Worm (Caenorhabditis elegans): ENCODE results near the gene rpn-3.

The rpn-3 gene

DNA sequence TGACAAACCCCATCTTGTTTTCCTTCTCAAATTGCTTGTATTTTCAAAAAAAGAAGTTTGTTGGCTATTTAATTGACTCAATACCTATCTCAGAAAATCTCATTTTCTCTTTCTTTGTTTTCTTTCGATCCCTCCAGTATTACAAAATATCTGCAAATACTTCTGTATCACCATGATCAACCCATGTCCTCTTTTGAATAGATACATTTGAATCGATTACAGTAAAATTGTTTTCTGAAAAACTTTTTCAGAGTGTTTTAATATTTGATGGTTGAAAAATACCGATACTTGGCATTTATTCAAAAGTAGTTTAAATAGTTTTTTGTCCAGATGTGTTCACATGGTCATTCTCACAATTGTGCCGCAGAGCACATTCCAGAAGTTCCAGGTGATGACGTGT, 38.0 kb upstream of the rpn-3 start, which contains the start of gene ZK353.9:
ZK353.9 (plus strand) TSS at position 331 of the 400 bp plus-strand sequence.
- no peak for TF ChIP-seq ctbp-1 (GFP tag; IDR thresholded peaks at IDR 0.05)
- no peak for TF ChIP-seq nhr-10 (tag; optimal IDR thresholded peaks at IDR 0.05)
- no peak for TF ChIP-seq cey-2 (tag; optimal IDR thresholded peaks at IDR 0.05; ENCODE audit: borderline replicate concordance, insufficient read depth)
- no peak for TF ChIP-seq daf-8 (GFP tag; IDR thresholded peaks at IDR 0.05)
- TF ChIP-seq php-3 (GFP tag; IDR thresholded peaks at IDR 0.05): no peak
- no peak for TF ChIP-seq nhr-6 (tag; optimal IDR thresholded peaks at IDR 0.05)
- TF ChIP-seq lin-15B (tag; optimal IDR thresholded peaks at IDR 0.05): no peak
- no peak for TF ChIP-seq dmd-9 (GFP tag; IDR thresholded peaks at IDR 0.05)
- TF ChIP-seq daf-19 (GFP tag; conservative IDR thresholded peaks at IDR 0.05): no peak
- peak; percentile 52 for TF ChIP-seq ama-1 (optimal IDR thresholded peaks at IDR 0.05)
- no peak for TF ChIP-seq F37D6.2 (tag; optimal IDR thresholded peaks at IDR 0.05)
- TF ChIP-seq dmd-8 (GFP tag; IDR thresholded peaks at IDR 0.05): no peak
- TF ChIP-seq lir-3 (tag; optimal IDR thresholded peaks at IDR 0.05): no peak
- TF ChIP-seq zfp-3 (GFP tag; conservative IDR thresholded peaks at IDR 0.05): no peak
- TF ChIP-seq Y5F2A.4 (GFP tag; optimal IDR thresholded peaks at IDR 0.05): no peak
- TF ChIP-seq hif-1 (tag; optimal IDR thresholded peaks at IDR 0.05): no peak
- TF ChIP-seq set-16 (GFP tag; IDR thresholded peaks at IDR 0.05): no peak
- TF ChIP-seq ceh-82 (tag; optimal IDR thresholded peaks at IDR 0.05): no peak
- no peak for TF ChIP-seq nhr-25 (tag; optimal IDR thresholded peaks at IDR 0.05; ENCODE audit: borderline replicate concordance, insufficient read depth)
- TF ChIP-seq attf-4 (tag; optimal IDR thresholded peaks at IDR 0.05): no peak
- TF ChIP-seq unc-62 (GFP tag; optimal IDR thresholded peaks at IDR 0.05 in 1 of 2): peak in 1 of 2 experiments; percentile 81
- TF ChIP-seq unc-62 (tag; optimal IDR thresholded peaks at IDR 0.05): no peak
- peak; percentile 80 for TF ChIP-seq aha-1 (tag)
- TF ChIP-seq gei-8 (GFP tag; optimal IDR thresholded peaks at IDR 0.05): no peak
- no peak for TF ChIP-seq unc-130 (GFP tag; optimal IDR thresholded peaks at IDR 0.05)
- no peak for TF ChIP-seq jun-1 (tag; optimal IDR thresholded peaks at IDR 0.05)

DNA sequence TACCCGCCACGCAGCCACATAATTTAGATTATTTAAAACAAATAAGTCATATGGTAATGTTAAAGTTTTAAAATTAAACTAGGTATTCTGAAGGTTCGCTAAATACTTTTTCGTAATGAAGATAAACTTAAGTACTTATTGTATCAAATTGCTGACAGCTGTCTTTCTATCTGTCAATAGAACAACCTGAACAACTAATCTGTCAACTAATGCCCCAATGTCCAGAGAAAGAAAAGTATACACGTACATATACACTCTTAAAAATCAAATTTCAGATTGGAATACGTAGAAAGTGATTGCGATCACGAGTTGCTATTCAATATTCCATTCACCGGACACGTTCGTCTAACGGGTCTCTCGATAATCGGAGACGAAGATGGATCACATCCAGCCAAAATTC, 36.4 kb upstream of the rpn-3 start:
- no peak for TF ChIP-seq lin-1 (GFP tag; IDR thresholded peaks at IDR 0.05)
- no peak for TF ChIP-seq spr-1 (tag; optimal IDR thresholded peaks at IDR 0.05)
- TF ChIP-seq nhr-11 (tag; optimal IDR thresholded peaks at IDR 0.05): no peak
- TF ChIP-seq nhr-102 (tag; optimal IDR thresholded peaks at IDR 0.05): no peak
- TF ChIP-seq ztf-11 (tag; optimal IDR thresholded peaks at IDR 0.05): no peak
- TF ChIP-seq ceh-62 (tag; optimal IDR thresholded peaks at IDR 0.05): no peak
- TF ChIP-seq ces-1 (GFP tag; optimal IDR thresholded peaks at IDR 0.05): no peak
- no peak for TF ChIP-seq Y105C5A.15 (GFP tag; IDR thresholded peaks at IDR 0.05)
- TF ChIP-seq hlh-30 (tag; optimal IDR thresholded peaks at IDR 0.05; ENCODE audit: insufficient read depth): no peak
- no peak for TF ChIP-seq tag-97 (GFP tag; IDR thresholded peaks at IDR 0.05)
- TF ChIP-seq nhr-6 (tag; optimal IDR thresholded peaks at IDR 0.05): no peak
- no peak for TF ChIP-seq arid-1 (GFP tag; conservative IDR thresholded peaks at IDR 0.05)
- no peak for TF ChIP-seq hif-1 (tag; optimal IDR thresholded peaks at IDR 0.05)
- TF ChIP-seq pqm-1 (tag; optimal IDR thresholded peaks at IDR 0.05): no peak
- TF ChIP-seq unc-62 (GFP tag; optimal IDR thresholded peaks at IDR 0.05 in 1 of 2): peak in 1 of 2 experiments; percentile 69
- no peak for TF ChIP-seq unc-62 (tag; optimal IDR thresholded peaks at IDR 0.05)
- no peak for TF ChIP-seq snpc-1.2 (GFP tag; IDR thresholded peaks at IDR 0.05)
- TF ChIP-seq nhr-48 (tag; optimal IDR thresholded peaks at IDR 0.05): no peak
- no peak for TF ChIP-seq mdl-1 (tag; optimal IDR thresholded peaks at IDR 0.05)
- TF ChIP-seq T20F7.1 (GFP tag; optimal IDR thresholded peaks at IDR 0.05): no peak
- TF ChIP-seq aha-1 (tag): peak; percentile 53
- TF ChIP-seq madf-9 (GFP tag; conservative IDR thresholded peaks at IDR 0.05): no peak
- TF ChIP-seq dmd-6 (GFP tag; IDR thresholded peaks at IDR 0.05): peak; percentile 44; the same call in 1 of the 2 replicates
- no peak for TF ChIP-seq nhr-76 (tag; optimal IDR thresholded peaks at IDR 0.05)
